Fruit fly (Drosophila melanogaster) whole organism, pupa: ENCODE data around the gene SrpRalpha.

Source experiments
- CG10348 ChIP-seq: fragments of 200-800 bp; sonication (Bioruptor generic); IDR thresholded peaks from 2 replicates; pipeline ENCODE4 v1.3.6; 2022; ENCODE audit warnings: missing biosample characterization, missing genetic modification characterization
- CG12605 ChIP-seq: fragments of 200-800 bp; sonication (Bioruptor generic); IDR thresholded peaks from 2 replicates; pipeline ENCODE4 v1.3.6; 2022; ENCODE audit warnings: missing biosample characterization, missing genetic modification characterization
- CG13204 ChIP-seq: fragments of 200-800 bp; sonication (Bioruptor generic); optimal IDR thresholded peaks from 2 replicates; lab custom pipeline; 2018; ENCODE audit warnings: missing biosample characterization, mild to moderate bottlenecking, missing genetic modification characterization, moderate library complexity
- CG14655 ChIP-seq: fragments of 200-800 bp; sonication (Bioruptor generic); optimal IDR thresholded peaks from 3 replicates; lab custom pipeline; 2017; ENCODE audit warnings: mild to moderate bottlenecking, missing biosample characterization, missing genetic modification reagents, missing genetic modification characterization
- CG17806 ChIP-seq: fragments of 200-800 bp; sonication (Bioruptor generic); optimal IDR thresholded peaks from 2 replicates; lab custom pipeline; 2018; ENCODE audit warnings: missing biosample characterization, mild to moderate bottlenecking, missing genetic modification characterization, moderate library complexity
- CG34367 ChIP-seq: fragments of 200-800 bp; sonication (Bioruptor generic); optimal IDR thresholded peaks from 2 replicates; lab custom pipeline; 2018; ENCODE audit warnings: missing biosample characterization, mild to moderate bottlenecking, missing genetic modification characterization
- CG8301 ChIP-seq: fragments of 200-800 bp; sonication (Bioruptor generic); optimal IDR thresholded peaks from 2 replicates; lab custom pipeline; 2018; ENCODE audit warnings: missing biosample characterization, mild to moderate bottlenecking, missing genetic modification characterization
- CG9948 ChIP-seq: fragments of 200-800 bp; sonication (Bioruptor generic); optimal IDR thresholded peaks from 2 replicates; lab custom pipeline; 2018; ENCODE audit warnings: missing biosample characterization, mild to moderate bottlenecking, missing genetic modification characterization, moderate library complexity
- D1 ChIP-seq: fragments of 200-800 bp; sonication (Bioruptor generic); optimal IDR thresholded peaks from 2 replicates; lab custom pipeline; 2018; ENCODE audit warnings: missing biosample characterization, mild to moderate bottlenecking, missing genetic modification characterization, moderate library complexity
- EcR ChIP-seq: fragments of 200-800 bp; sonication (Bioruptor generic); optimal IDR thresholded peaks from 3 replicates; lab custom pipeline; 2019; ENCODE audit warnings: missing biosample characterization, missing genetic modification characterization, mild to moderate bottlenecking, moderate library complexity, missing genetic modification reagents
- Ets98B ChIP-seq: fragments of 200-800 bp; sonication (Bioruptor generic); IDR thresholded peaks from 2 replicates; pipeline ENCODE4 v1.3.6; 2022; ENCODE audit warnings: missing biosample characterization, missing genetic modification characterization
- Pif1A ChIP-seq: fragments of 200-800 bp; sonication (Bioruptor generic); optimal IDR thresholded peaks from 3 replicates; lab custom pipeline; 2016; ENCODE audit warnings: missing biosample characterization, missing genetic modification characterization
- gl ChIP-seq: fragments of 200-800 bp; sonication (Bioruptor generic); optimal IDR thresholded peaks from 2 replicates; lab custom pipeline; 2018; ENCODE audit warnings: missing biosample characterization, mild to moderate bottlenecking, missing genetic modification characterization
- rn ChIP-seq: fragments of 200-800 bp; sonication (Bioruptor generic); IDR thresholded peaks from 2 replicates; pipeline ENCODE4 v1.3.6; 2022; ENCODE audit warnings: missing biosample characterization, missing genetic modification characterization

- no peak for TF ChIP-seq CG10348 (GFP tag; lab: Robert Waterston, UW)
- TF ChIP-seq CG8301 (tag; lab: Kevin White, UChicago): no peak
- no peak for TF ChIP-seq Pif1A (GFP tag; lab: Kevin White, UChicago)
- TF ChIP-seq Ets98B: no peak
- TF ChIP-seq gl (tag; lab: Kevin White, UChicago): no peak
- no peak for TF ChIP-seq rn (GFP tag; lab: Robert Waterston, UW)
- no peak for TF ChIP-seq CG12605 (GFP tag; lab: Robert Waterston, UW)
- TF ChIP-seq CG9948 (tag; lab: Kevin White, UChicago): no peak
- no peak for TF ChIP-seq CG34367 (tag; lab: Kevin White, UChicago)
- TF ChIP-seq CG13204 (GFP tag; lab: Kevin White, UChicago): no peak
- TF ChIP-seq CG17806 (tag; lab: Kevin White, UChicago): no peak
- TF ChIP-seq CG14655 (GFP tag; lab: Kevin White, UChicago): no peak
- TF ChIP-seq EcR (GFP tag; lab: Kevin White, UChicago): no peak
- TF ChIP-seq D1 (tag; lab: Kevin White, UChicago): no peak
These were observed 4.7 kb downstream of the SrpRalpha start, which contains the start of gene CG11122 for dm6 chrX:11124126-11124748.
